Worm (Caenorhabditis elegans) whole organism, mixed stage, embryonic: ENCODE measurements around the gene Y61A9LA.3.

ENCODE experiments used
- M03D4.4 ChIP-seq: sonication (generic microtip); optimal IDR thresholded peaks from 2 replicates; lab custom pipeline; 2017; ENCODE audit warnings: mild to moderate bottlenecking, missing genetic modification characterization, missing compliant biosample characterization
- elt-1 ChIP-seq: sonication (generic microtip); optimal IDR thresholded peaks from 2 replicates; lab custom pipeline; 2017; ENCODE audit warnings: missing genetic modification characterization, mild to moderate bottlenecking, missing compliant biosample characterization, antibody characterized with exemption, moderate library complexity, borderline replicate concordance; ENCODE audit not compliant: insufficient read depth
- lin-13 ChIP-seq: fragments of 150-350 bp; optimal IDR thresholded peaks from 2 replicates; lab custom pipeline; 2014; ENCODE audit warnings: missing biosample characterization, missing genetic modification characterization
- lsy-2 ChIP-seq: fragments of 150-350 bp; optimal IDR thresholded peaks from 2 replicates; lab custom pipeline; 2014; ENCODE audit warnings: missing biosample characterization, missing genetic modification characterization
- mab-5 ChIP-seq: fragments of 150-350 bp; optimal IDR thresholded peaks from 2 replicates; lab custom pipeline; 2014; ENCODE audit warnings: missing biosample characterization, missing genetic modification characterization
- mep-1 ChIP-seq: fragments of 150-350 bp; optimal IDR thresholded peaks from 2 replicates; lab custom pipeline; 2017; ENCODE audit warnings: missing biosample characterization, missing genetic modification reagents, missing genetic modification characterization, inconsistent platforms
- nhr-12 ChIP-seq: fragments of 150-350 bp; optimal IDR thresholded peaks from 2 replicates; lab custom pipeline; 2014; ENCODE audit warnings: missing biosample characterization, missing genetic modification characterization
- pha-4 ChIP-seq: fragments of 150-350 bp; optimal IDR thresholded peaks from 2 replicates; lab custom pipeline; 2018; ENCODE audit warnings: missing biosample characterization, missing genetic modification reagents, missing genetic modification characterization
- unc-39 ChIP-seq: fragments of 150-350 bp; optimal IDR thresholded peaks from 2 replicates; lab custom pipeline; 2014; ENCODE audit warnings: missing biosample characterization, missing genetic modification characterization
- unc-62 ChIP-seq: fragments of 150-350 bp; optimal IDR thresholded peaks from 2 replicates; lab custom pipeline; 2014; ENCODE audit warnings: missing biosample characterization, missing genetic modification reagents, missing genetic modification characterization

- no peak for TF ChIP-seq mep-1 (tag; lab: Kevin White, UChicago)
- no peak for TF ChIP-seq mab-5
- TF ChIP-seq elt-1 (tag; lab: Kevin White, UChicago), result no peak
- TF ChIP-seq M03D4.4 (tag; lab: Kevin White, UChicago), result no peak
- no peak for TF ChIP-seq lin-13 (tag; lab: Kevin White, UChicago)
- no peak for TF ChIP-seq lsy-2
- no peak for TF ChIP-seq unc-62
- TF ChIP-seq nhr-12 (tag; lab: Kevin White, UChicago), result no peak
- no peak for TF ChIP-seq pha-4
- TF ChIP-seq unc-39 (tag; lab: Kevin White, UChicago), result no peak
These were observed 46.3 kb downstream of the Y61A9LA.3 start, which contains the start of gene sumv-2 for ce11 chrV:4617260-4617659.
